Worm (Caenorhabditis elegans) whole organism, early embryonic: ENCODE results near the gene F42A6.1.

Experiments used
- F13C5.2 ChIP-seq: sonication (generic microtip); optimal IDR thresholded peaks from 2 replicates; lab custom pipeline; 2017; ENCODE audit warnings: mild to moderate bottlenecking, missing genetic modification characterization, inconsistent platforms, missing compliant biosample characterization
- tbx-37 ChIP-seq: fragments of 200-800 bp; sonication (Bioruptor generic); conservative IDR thresholded peaks from 2 replicates; pipeline ENCODE4 v1.3.6; 2022; ENCODE audit warnings: missing genetic modification reagents, missing genetic modification characterization, missing compliant biosample characterization

F42A6.1 gene

DNA sequence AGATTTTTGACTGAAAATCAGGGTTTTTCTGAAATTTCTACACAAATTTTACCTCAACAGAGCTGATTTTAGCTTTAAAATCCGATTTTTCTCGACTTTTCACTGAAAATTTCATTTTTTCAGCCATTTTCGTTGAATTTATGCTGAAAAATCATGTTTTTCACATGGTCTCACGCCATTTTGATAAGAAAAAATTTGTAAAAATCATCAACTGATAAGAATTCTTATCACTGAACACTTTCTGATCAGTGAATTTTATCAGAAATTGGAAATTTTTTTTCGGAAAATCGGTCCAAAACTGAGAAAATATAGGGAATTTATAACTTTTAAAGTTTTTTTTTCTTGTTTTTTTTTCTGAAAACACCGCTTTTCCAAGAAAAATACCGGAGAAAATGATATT is 46.1 kb downstream of the F42A6.1 start:
- no peak for TF ChIP-seq F13C5.2 (tag; lab: Kevin White, UChicago)
- TF ChIP-seq tbx-37 (GFP tag; lab: Robert Waterston, UW): no peak
